Fruit fly (Drosophila melanogaster) whole organism, adult: Measurements from ENCODE around the gene Pkg21D.

Experiments
- CG1620 ChIP-seq: fragments of 200-800 bp; sonication (Bioruptor generic); optimal IDR thresholded peaks from 2 replicates; lab custom pipeline; 2016; ENCODE audit warnings: missing biosample characterization, missing genetic modification characterization
- CG5204 ChIP-seq: fragments of 200-800 bp; sonication (Bioruptor generic); optimal IDR thresholded peaks from 2 replicates; lab custom pipeline; 2016; ENCODE audit warnings: missing biosample characterization, missing genetic modification characterization
- bab1 ChIP-seq: fragments of 200-800 bp; sonication (Bioruptor generic); optimal IDR thresholded peaks from 3 replicates; lab custom pipeline; 2019; ENCODE audit warnings: missing biosample characterization, mild to moderate bottlenecking, missing genetic modification characterization, moderate library complexity
- cic ChIP-seq: fragments of 200-800 bp; sonication (Bioruptor generic); optimal IDR thresholded peaks from 2 replicates; lab custom pipeline; 2017; ENCODE audit warnings: missing biosample characterization, mild to moderate bottlenecking, missing genetic modification characterization, moderate library complexity
- cnc ChIP-seq, 2 experiments: fragments of >200 bp; optimal IDR thresholded peaks; 2 replicates each; lab custom pipeline; 2017
- kay ChIP-seq: fragments of 200-800 bp; sonication (Bioruptor generic); peaks from one replicate; lab custom pipeline; 2016; ENCODE audit warnings: missing biosample characterization, missing genetic modification characterization, borderline replicate concordance
- ovo ChIP-seq: fragments of 200-800 bp; sonication (Bioruptor generic); optimal IDR thresholded peaks from 2 replicates; lab custom pipeline; 2016; ENCODE audit warnings: missing biosample characterization, missing genetic modification characterization
- tj ChIP-seq: fragments of 200-800 bp; sonication (Bioruptor generic); optimal IDR thresholded peaks from 3 replicates; lab custom pipeline; 2017; ENCODE audit warnings: missing biosample characterization, mild to moderate bottlenecking, missing genetic modification characterization, moderate library complexity
- toe ChIP-seq: fragments of 200-800 bp; sonication (Bioruptor generic); optimal IDR thresholded peaks from 2 replicates; lab custom pipeline; 2016; ENCODE audit warnings: missing biosample characterization, missing genetic modification characterization

DNA sequence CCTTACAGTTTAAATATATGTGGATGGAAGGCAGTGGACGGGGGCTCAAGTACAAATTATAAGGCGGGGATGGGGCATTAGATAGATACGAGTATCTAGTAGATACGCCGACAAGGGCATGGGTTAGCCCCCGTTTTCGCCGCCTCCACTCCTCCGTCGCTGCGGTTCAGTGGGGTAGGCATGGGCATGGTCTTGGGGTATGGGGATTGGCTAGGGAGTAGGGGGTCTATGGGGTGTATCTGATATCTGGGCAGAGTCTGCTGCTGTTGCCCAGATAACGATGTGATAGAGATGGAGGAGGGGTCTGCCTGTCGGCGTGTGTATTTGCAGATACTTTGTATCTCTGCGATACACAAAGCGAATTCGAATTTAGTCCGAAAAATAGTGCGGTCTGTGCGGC is 632 bp downstream of the Pkg21D start:
- no peak for TF ChIP-seq toe
- no peak for TF ChIP-seq CG5204 (GFP tag; lab: Kevin White, UChicago)
- TF ChIP-seq tj (GFP tag; lab: Kevin White, UChicago), result no peak
- no peak for TF ChIP-seq cic (GFP tag; lab: Kevin White, UChicago)
- TF ChIP-seq kay (GFP tag; lab: Kevin White, UChicago), result no peak
- TF ChIP-seq ovo (GFP tag; lab: Kevin White, UChicago), result no peak
- no peak for TF ChIP-seq CG1620 (GFP tag; lab: Kevin White, UChicago)
- no peak for TF ChIP-seq bab1
- no peak for TF ChIP-seq cnc (optimal IDR thresholded peaks at IDR 0.05; lab: Kevin White, UChicago)
